Worm (Caenorhabditis elegans): ENCODE data around the gene R12B2.7.

DNA sequence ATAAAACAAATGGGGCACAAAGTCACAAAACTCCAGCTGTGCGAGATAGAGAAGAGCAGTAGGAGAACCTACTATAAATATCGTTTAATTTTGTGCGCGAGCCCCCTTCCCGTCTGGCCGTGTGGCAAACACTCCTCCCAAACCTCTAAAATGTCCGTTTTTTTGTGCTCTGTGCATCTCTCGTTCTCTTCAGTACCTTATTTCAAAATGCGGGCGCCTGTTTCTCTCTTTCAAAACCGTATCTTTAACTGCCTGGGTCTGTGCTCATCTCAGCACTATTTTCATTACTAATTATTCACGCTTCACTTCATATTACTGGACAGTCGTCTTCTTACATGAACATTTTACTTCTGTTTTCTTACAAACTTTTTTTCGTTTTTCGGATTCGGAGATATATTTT is 4.8 kb upstream of the R12B2.7 start:
- TF ChIP-seq nhr-90 (tag; optimal IDR thresholded peaks at IDR 0.05): no peak
- TF ChIP-seq unc-62 (GFP tag; optimal IDR thresholded peaks at IDR 0.05): no peak
- TF ChIP-seq nhr-120 (GFP tag; IDR thresholded peaks at IDR 0.05): no peak
- TF ChIP-seq sea-2 (GFP tag; IDR thresholded peaks at IDR 0.05): no peak
- TF ChIP-seq nfya-1 (tag; optimal IDR thresholded peaks at IDR 0.05; ENCODE audit: borderline replicate concordance, insufficient read depth): no peak
- no peak for TF ChIP-seq dpl-1 (GFP tag; optimal IDR thresholded peaks at IDR 0.05)
- peak; percentile 53 for TF ChIP-seq nhr-80 (tag; optimal IDR thresholded peaks at IDR 0.05)
- peak; percentile 29 for TF ChIP-seq attf-5 (GFP tag; optimal IDR thresholded peaks at IDR 0.05)
- TF ChIP-seq Y79H2A.3 (GFP tag; conservative IDR thresholded peaks at IDR 0.05): no peak
- TF ChIP-seq lsy-27 (tag; optimal IDR thresholded peaks at IDR 0.05; ENCODE audit: borderline replicate concordance, insufficient read depth): no peak
- no peak for TF ChIP-seq sptf-2 (GFP tag; optimal IDR thresholded peaks at IDR 0.05)
- TF ChIP-seq lin-40 (tag; optimal IDR thresholded peaks at IDR 0.05): no peak

Measured in whole organism, young adult.